Fruit fly (Drosophila melanogaster): ENCODE measurements around the gene Traf6.

The Traf6 gene

DNA sequence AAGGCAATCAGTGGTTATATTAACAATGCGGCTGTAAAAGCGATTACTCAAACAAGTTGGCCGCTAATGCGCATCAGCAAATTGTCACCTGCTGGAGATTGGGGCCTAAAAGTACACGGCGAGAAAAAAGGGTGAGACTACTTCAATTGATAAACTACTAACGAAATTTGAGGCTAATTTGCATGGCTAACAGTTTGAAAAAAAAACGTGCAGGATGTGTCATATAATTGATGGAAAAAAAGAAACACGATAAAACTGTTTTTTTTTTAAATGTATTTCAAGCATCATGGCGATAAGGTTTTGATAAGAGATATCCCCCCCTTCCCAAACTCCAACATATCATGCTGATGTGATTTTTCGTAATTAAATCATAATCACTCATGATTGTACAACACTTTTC, 44.5 kb downstream of the Traf6 start:
- TF ChIP-seq insv (optimal IDR thresholded peaks at IDR 0.05): no peak
- TF ChIP-seq Sin3A (optimal IDR thresholded peaks at IDR 0.05): no peak
- TF ChIP-seq ttk (optimal IDR thresholded peaks at IDR 0.05): no peak

DNA sequence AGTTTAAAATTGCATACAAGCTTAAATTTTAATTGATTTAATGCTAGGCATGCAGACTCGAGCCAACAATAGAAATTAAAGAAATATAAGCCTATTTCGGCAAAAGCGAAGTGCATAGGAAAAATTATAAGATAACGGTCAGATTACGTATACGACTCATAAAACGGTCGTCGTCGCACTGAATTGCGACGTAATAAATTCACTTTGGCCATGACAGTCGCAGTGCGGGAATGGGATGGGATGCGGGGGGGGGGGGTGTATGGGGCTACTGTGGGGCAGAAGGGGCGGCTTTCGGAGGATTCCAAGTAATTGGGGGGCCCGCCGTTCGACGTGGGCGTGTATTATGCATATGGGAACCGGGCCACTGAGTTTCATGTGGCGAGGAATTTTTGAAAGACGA, 46.2 kb downstream of the Traf6 start:
- TF ChIP-seq h (optimal IDR thresholded peaks at IDR 0.05): no peak
- no peak for TF ChIP-seq insv (optimal IDR thresholded peaks at IDR 0.05)
- TF ChIP-seq psq (optimal IDR thresholded peaks at IDR 0.05): no peak
- TF ChIP-seq Sin3A (optimal IDR thresholded peaks at IDR 0.05): no peak
- TF ChIP-seq Myc (optimal IDR thresholded peaks at IDR 0.05): no peak
- no peak for TF ChIP-seq ttk (optimal IDR thresholded peaks at IDR 0.05)

DNA sequence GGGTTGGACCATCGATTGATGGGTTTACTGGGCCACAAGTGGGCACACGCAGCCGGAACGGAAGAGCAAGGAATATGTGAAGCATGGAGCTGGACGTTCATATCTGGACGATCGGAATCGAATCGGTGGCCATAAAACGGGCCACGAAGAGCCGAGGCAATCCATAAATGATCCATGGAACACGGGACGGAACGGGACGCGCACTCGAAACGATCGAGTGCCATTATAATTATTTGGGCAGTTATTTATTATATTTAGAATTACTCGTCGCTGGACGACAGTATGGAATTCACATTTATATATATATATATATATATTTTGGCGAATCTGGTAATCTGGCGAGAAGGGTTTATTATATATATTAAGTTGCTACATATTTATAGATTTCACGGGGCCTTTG, 49.2 kb downstream of the Traf6 start:
- TF ChIP-seq Sin3A (optimal IDR thresholded peaks at IDR 0.05) (no peak), psq (optimal IDR thresholded peaks at IDR 0.05) (no peak), h (optimal IDR thresholded peaks at IDR 0.05) (no peak), Myc (optimal IDR thresholded peaks at IDR 0.05) (no peak), insv (optimal IDR thresholded peaks at IDR 0.05) (no peak), ttk (optimal IDR thresholded peaks at IDR 0.05) (no peak)

DNA sequence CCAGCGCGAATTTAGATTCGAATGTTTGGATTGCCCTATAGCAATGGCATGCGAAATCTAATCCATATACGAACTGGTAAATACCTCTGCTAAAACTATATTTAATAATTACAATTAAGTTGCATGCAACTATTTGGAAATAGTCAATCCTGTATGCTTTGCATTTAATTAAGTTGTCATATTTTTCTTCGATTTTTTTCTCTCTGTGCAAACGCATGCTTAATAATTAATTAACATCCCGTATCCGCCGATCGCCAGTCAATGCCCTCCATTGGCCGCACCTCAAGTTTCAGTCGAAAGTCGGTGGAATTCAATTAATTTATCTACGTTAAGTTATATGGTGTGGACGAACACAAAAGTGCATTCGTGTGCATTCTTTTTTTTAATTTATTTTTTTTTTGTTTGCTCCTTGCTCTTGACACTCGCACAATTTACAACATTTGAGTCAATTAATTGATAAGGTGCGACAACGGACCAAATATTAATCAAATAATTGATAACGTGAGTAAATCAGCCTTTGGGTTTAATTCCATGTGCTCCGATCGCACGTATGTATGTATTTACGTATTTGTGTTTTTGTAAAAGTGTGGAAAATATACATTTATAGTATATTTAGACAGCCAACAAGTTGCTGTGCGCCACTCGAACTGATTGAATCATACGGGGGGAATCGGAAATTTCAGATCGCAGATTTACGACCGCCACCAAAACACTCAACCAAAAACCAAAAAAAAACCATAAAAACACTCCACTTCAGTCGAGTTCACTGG, 50.7 kb downstream of the Traf6 start:
- TF ChIP-seq h (optimal IDR thresholded peaks at IDR 0.05) (no peak), psq (optimal IDR thresholded peaks at IDR 0.05) (no peak), Myc (optimal IDR thresholded peaks at IDR 0.05) (no peak), Sin3A (optimal IDR thresholded peaks at IDR 0.05) (no peak), ttk (optimal IDR thresholded peaks at IDR 0.05) (no peak), insv (optimal IDR thresholded peaks at IDR 0.05) (no peak)
